Worm (Caenorhabditis elegans) whole organism, mixed stage, embryonic: ENCODE results near the gene T20G5.13.

Experiments used
- M03D4.4 ChIP-seq: sonication (generic microtip); optimal IDR thresholded peaks from 2 replicates; lab custom pipeline; 2017; ENCODE audit warnings: mild to moderate bottlenecking, missing genetic modification characterization, missing compliant biosample characterization
- bed-3 ChIP-seq: fragments of 200-800 bp; sonication (Bioruptor generic); optimal IDR thresholded peaks from 3 replicates; lab custom pipeline; 2018; ENCODE audit warnings: mild to moderate bottlenecking, missing genetic modification characterization, moderate library complexity, missing compliant biosample characterization
- blmp-1 ChIP-seq: fragments of 150-350 bp; optimal IDR thresholded peaks from 2 replicates; lab custom pipeline; 2014; ENCODE audit warnings: missing biosample characterization, missing genetic modification characterization
- ceh-39 ChIP-seq: fragments of 150-350 bp; optimal IDR thresholded peaks from 2 replicates; lab custom pipeline; 2014; ENCODE audit warnings: missing biosample characterization, missing genetic modification characterization
- ceh-43 ChIP-seq: fragments of 200-800 bp; sonication (Bioruptor generic); optimal IDR thresholded peaks from 2 replicates; lab custom pipeline; 2018; ENCODE audit warnings: mild to moderate bottlenecking, missing genetic modification characterization, moderate library complexity, missing compliant biosample characterization
- ceh-83 ChIP-seq: fragments of 200-800 bp; sonication (Bioruptor generic); optimal IDR thresholded peaks from 2 replicates; lab custom pipeline; 2018; ENCODE audit warnings: mild to moderate bottlenecking, missing genetic modification characterization, missing compliant biosample characterization
- ces-1 ChIP-seq: fragments of 150-350 bp; optimal IDR thresholded peaks from 2 replicates; lab custom pipeline; 2014; ENCODE audit warnings: missing biosample characterization, missing genetic modification reagents, missing genetic modification characterization
- cnd-1 ChIP-seq: fragments of 200-800 bp; sonication (Bioruptor generic); optimal IDR thresholded peaks from 2 replicates; lab custom pipeline; 2018; ENCODE audit warnings: mild to moderate bottlenecking, missing genetic modification characterization, missing compliant biosample characterization
- drap-1 ChIP-seq: fragments of 200-800 bp; sonication (Bioruptor generic); optimal IDR thresholded peaks from 3 replicates; lab custom pipeline; 2018; ENCODE audit warnings: mild to moderate bottlenecking, missing genetic modification characterization, missing compliant biosample characterization
- elt-1 ChIP-seq: sonication (generic microtip); optimal IDR thresholded peaks from 2 replicates; lab custom pipeline; 2017; ENCODE audit warnings: missing genetic modification characterization, mild to moderate bottlenecking, missing compliant biosample characterization, antibody characterized with exemption, moderate library complexity, borderline replicate concordance; ENCODE audit not compliant: insufficient read depth
- elt-3 ChIP-seq: fragments of 150-350 bp; optimal IDR thresholded peaks from 2 replicates; lab custom pipeline; 2014; ENCODE audit warnings: missing biosample characterization, missing genetic modification characterization
- flh-1 ChIP-seq: fragments of 200-800 bp; sonication (Bioruptor generic); optimal IDR thresholded peaks from 2 replicates; lab custom pipeline; 2018; ENCODE audit warnings: mild to moderate bottlenecking, missing genetic modification characterization, moderate library complexity, missing compliant biosample characterization
- ham-2 ChIP-seq: fragments of 200-800 bp; sonication (Bioruptor generic); optimal IDR thresholded peaks from 2 replicates; lab custom pipeline; 2018; ENCODE audit warnings: mild to moderate bottlenecking, missing genetic modification characterization, missing compliant biosample characterization
- hlh-1 ChIP-seq: fragments of 150-350 bp; optimal IDR thresholded peaks from 2 replicates; lab custom pipeline; 2014; ENCODE audit warnings: missing biosample characterization, missing genetic modification reagents, missing genetic modification characterization
- lin-13 ChIP-seq: fragments of 150-350 bp; optimal IDR thresholded peaks from 2 replicates; lab custom pipeline; 2014; ENCODE audit warnings: missing biosample characterization, missing genetic modification characterization
- lin-32 ChIP-seq: fragments of 200-800 bp; sonication (Bioruptor generic); optimal IDR thresholded peaks from 2 replicates; lab custom pipeline; 2018; ENCODE audit warnings: mild to moderate bottlenecking, missing genetic modification characterization, missing compliant biosample characterization
- lsy-2 ChIP-seq: fragments of 150-350 bp; optimal IDR thresholded peaks from 2 replicates; lab custom pipeline; 2014; ENCODE audit warnings: missing biosample characterization, missing genetic modification characterization
- mab-5 ChIP-seq: fragments of 150-350 bp; optimal IDR thresholded peaks from 2 replicates; lab custom pipeline; 2014; ENCODE audit warnings: missing biosample characterization, missing genetic modification characterization
- mep-1 ChIP-seq: fragments of 150-350 bp; optimal IDR thresholded peaks from 2 replicates; lab custom pipeline; 2017; ENCODE audit warnings: missing biosample characterization, missing genetic modification reagents, missing genetic modification characterization, inconsistent platforms
- mls-2 ChIP-seq: sonication (generic microtip); optimal IDR thresholded peaks from 2 replicates; lab custom pipeline; 2016; ENCODE audit warnings: mild to moderate bottlenecking, missing genetic modification characterization, moderate library complexity, missing compliant biosample characterization
- nhr-12 ChIP-seq: fragments of 150-350 bp; optimal IDR thresholded peaks from 2 replicates; lab custom pipeline; 2014; ENCODE audit warnings: missing biosample characterization, missing genetic modification characterization
- nhr-2 ChIP-seq: fragments of 150-350 bp; optimal IDR thresholded peaks from 2 replicates; lab custom pipeline; 2014; ENCODE audit warnings: missing biosample characterization, missing genetic modification characterization
- nhr-237 ChIP-seq: fragments of 150-350 bp; optimal IDR thresholded peaks from 2 replicates; lab custom pipeline; 2014; ENCODE audit warnings: missing biosample characterization, missing genetic modification characterization
- nhr-28 ChIP-seq: fragments of 150-350 bp; optimal IDR thresholded peaks from 2 replicates; lab custom pipeline; 2014; ENCODE audit warnings: missing biosample characterization, missing genetic modification characterization
- pha-4 ChIP-seq: fragments of 150-350 bp; optimal IDR thresholded peaks from 2 replicates; lab custom pipeline; 2018; ENCODE audit warnings: missing biosample characterization, missing genetic modification reagents, missing genetic modification characterization
- sem-2 ChIP-seq: fragments of 200-800 bp; sonication (Bioruptor generic); optimal IDR thresholded peaks from 2 replicates; lab custom pipeline; 2018; ENCODE audit warnings: mild to moderate bottlenecking, missing genetic modification characterization, missing compliant biosample characterization
- snpc-4 ChIP-seq: fragments of 150-350 bp; optimal IDR thresholded peaks from 2 replicates; lab custom pipeline; 2014; ENCODE audit warnings: missing biosample characterization, missing genetic modification characterization
- sptf-1 ChIP-seq: sonication (generic microtip); optimal IDR thresholded peaks from 2 replicates; lab custom pipeline; 2017; ENCODE audit warnings: mild to moderate bottlenecking, missing genetic modification characterization, moderate library complexity, missing compliant biosample characterization
- tbx-8 ChIP-seq: fragments of 200-800 bp; sonication (Bioruptor generic); optimal IDR thresholded peaks from 2 replicates; lab custom pipeline; 2018; ENCODE audit warnings: mild to moderate bottlenecking, missing genetic modification characterization, moderate library complexity, missing compliant biosample characterization
- unc-120 ChIP-seq: sonication (generic microtip); optimal IDR thresholded peaks from 2 replicates; lab custom pipeline; 2017; ENCODE audit warnings: missing genetic modification characterization, missing compliant biosample characterization; ENCODE audit not compliant: poor library complexity, severe bottlenecking
- unc-39 ChIP-seq: fragments of 150-350 bp; optimal IDR thresholded peaks from 2 replicates; lab custom pipeline; 2014; ENCODE audit warnings: missing biosample characterization, missing genetic modification characterization
- unc-62 ChIP-seq: fragments of 150-350 bp; optimal IDR thresholded peaks from 2 replicates; lab custom pipeline; 2014; ENCODE audit warnings: missing biosample characterization, missing genetic modification reagents, missing genetic modification characterization
- zip-8 ChIP-seq: fragments of 150-350 bp; optimal IDR thresholded peaks from 2 replicates; lab custom pipeline; 2014; ENCODE audit warnings: missing biosample characterization, missing genetic modification characterization
- ztf-11 ChIP-seq: fragments of 150-350 bp; optimal IDR thresholded peaks from 2 replicates; lab custom pipeline; 2014; ENCODE audit warnings: missing biosample characterization, missing genetic modification characterization

Gene T20G5.13

DNA sequence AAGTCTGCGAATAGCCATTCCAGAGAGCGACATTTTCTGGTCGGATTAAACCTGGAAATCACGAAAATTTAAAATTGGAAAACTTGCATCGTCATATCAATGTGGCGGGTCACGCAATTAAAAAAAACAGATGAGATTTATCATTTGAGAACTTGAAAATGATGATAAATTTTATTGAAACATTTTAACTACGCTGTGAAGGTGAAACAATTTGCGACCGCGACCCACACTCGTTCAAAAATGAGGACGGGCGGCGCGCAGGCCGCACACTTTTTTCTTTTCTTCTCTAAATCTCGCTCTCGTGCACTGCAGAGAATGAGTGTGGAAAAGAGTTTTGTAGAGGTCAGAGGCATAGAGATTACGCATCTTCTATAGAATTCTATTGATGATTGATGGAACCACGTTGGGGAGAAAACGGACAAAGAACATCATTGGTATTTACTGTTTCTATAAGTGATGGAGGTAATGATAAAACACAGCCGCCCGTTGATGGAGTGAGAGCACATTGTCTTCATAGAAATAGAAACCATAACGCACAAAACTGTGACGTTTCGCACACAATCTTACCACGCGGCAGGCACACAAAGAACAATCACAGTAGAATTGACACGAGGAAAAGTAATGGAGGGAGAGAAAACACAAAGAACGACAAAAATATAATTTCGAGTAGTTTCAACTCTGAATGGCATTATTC lies 15.6 kb upstream of the T20G5.13 start, which contains the start of gene cts-1:
TSS of gene cts-1 (minus strand) at position 51 of the 694 bp plus-strand sequence.
- peak; percentile 40 for TF ChIP-seq sptf-1 (tag; lab: Kevin White, UChicago)
- no peak for TF ChIP-seq snpc-4 (tag; lab: Kevin White, UChicago)
- no peak for TF ChIP-seq drap-1 (GFP tag; lab: Kevin White, UChicago)
- peak; percentile 2 for TF ChIP-seq lin-13 (tag; lab: Kevin White, UChicago)
- TF ChIP-seq mab-5, result no peak
- TF ChIP-seq M03D4.4 (tag; lab: Kevin White, UChicago), result peak; percentile 42
- TF ChIP-seq ham-2 (GFP tag; lab: Kevin White, UChicago), result no peak
- no peak for TF ChIP-seq mls-2 (tag; lab: Kevin White, UChicago)
- peak; percentile 53 for TF ChIP-seq unc-62 (GFP tag; lab: Kevin White, UChicago)
- peak; percentile 23 for TF ChIP-seq ces-1
- no peak for TF ChIP-seq ceh-43 (GFP tag; lab: Kevin White, UChicago)
- peak; percentile 23 for TF ChIP-seq hlh-1 (tag; lab: Kevin White, UChicago)
- TF ChIP-seq lsy-2 (tag; lab: Kevin White, UChicago), result peak; percentile 76
- TF ChIP-seq pha-4 (tag; lab: Kevin White, UChicago), result no peak
- TF ChIP-seq mep-1 (tag; lab: Kevin White, UChicago), result peak; percentile 49
- TF ChIP-seq unc-120, result peak; percentile 58
- no peak for TF ChIP-seq sem-2 (GFP tag; lab: Kevin White, UChicago)
- TF ChIP-seq nhr-28, result no peak
- TF ChIP-seq flh-1, result no peak
- TF ChIP-seq nhr-237, result peak; percentile 46

DNA sequence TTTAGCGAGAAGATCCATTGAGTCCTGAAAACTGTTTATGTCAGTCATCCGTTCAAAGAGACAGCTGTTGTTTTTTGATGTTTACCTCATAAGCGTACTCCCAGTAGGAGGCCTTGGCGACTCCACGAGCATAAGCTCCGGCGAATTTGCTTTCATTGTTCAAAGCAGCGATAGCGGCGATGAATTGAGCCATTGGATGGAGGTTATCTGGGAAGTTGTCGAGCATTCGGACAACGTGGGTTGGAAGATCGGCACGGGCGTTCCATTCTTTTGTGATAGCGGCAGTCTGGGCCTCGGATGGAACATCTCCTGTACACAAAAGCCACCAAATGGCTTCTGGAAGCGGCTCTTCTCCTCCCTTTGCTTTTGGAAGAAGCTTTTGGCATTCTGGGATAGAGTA lies 14.7 kb upstream of the T20G5.13 start:
- TF ChIP-seq pha-4 (tag; lab: Kevin White, UChicago), result no peak
- no peak for TF ChIP-seq mab-5
- TF ChIP-seq lsy-2 (tag; lab: Kevin White, UChicago), result no peak
- no peak for TF ChIP-seq cnd-1
- no peak for TF ChIP-seq blmp-1 (tag; lab: Kevin White, UChicago)
- TF ChIP-seq unc-62 (GFP tag; lab: Kevin White, UChicago), result no peak
- no peak for TF ChIP-seq nhr-12 (tag; lab: Kevin White, UChicago)
- TF ChIP-seq mep-1 (tag; lab: Kevin White, UChicago), result no peak
- no peak for TF ChIP-seq ham-2 (GFP tag; lab: Kevin White, UChicago)
- no peak for TF ChIP-seq mls-2 (tag; lab: Kevin White, UChicago)
- TF ChIP-seq ceh-83 (GFP tag; lab: Kevin White, UChicago), result no peak
- no peak for TF ChIP-seq ztf-11 (tag; lab: Kevin White, UChicago)
- TF ChIP-seq bed-3 (GFP tag; lab: Kevin White, UChicago), result no peak
- no peak for TF ChIP-seq zip-8 (tag; lab: Kevin White, UChicago)
- no peak for TF ChIP-seq ceh-43 (GFP tag; lab: Kevin White, UChicago)
- no peak for TF ChIP-seq M03D4.4 (tag; lab: Kevin White, UChicago)
- no peak for TF ChIP-seq nhr-237
- TF ChIP-seq ceh-39 (tag; lab: Kevin White, UChicago), result no peak
- no peak for TF ChIP-seq unc-39
- TF ChIP-seq hlh-1 (tag; lab: Kevin White, UChicago), result no peak

DNA sequence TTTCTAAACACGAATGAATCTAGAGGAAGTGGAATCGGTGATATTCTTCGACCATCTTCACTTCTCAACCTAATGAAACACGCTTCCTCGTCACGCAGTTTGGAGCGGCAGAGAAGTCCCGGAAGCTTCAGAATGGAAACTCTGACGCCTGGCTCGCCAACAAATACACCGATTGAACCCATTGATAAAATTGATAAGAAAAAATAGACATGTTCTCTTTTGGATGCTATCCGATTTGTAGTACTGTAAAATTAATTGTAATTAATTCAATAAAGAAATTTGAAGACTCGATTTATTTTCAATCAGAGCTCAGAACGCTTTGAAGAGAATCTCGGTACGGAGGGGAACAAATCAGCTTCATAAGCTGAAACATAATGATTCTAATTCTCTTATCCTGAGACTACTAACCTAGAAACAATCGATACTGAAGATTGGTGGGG lies 13.4 kb upstream of the T20G5.13 start:
- no peak for TF ChIP-seq ham-2 (GFP tag; lab: Kevin White, UChicago)
- no peak for TF ChIP-seq snpc-4 (tag; lab: Kevin White, UChicago)
- no peak for TF ChIP-seq lsy-2 (tag; lab: Kevin White, UChicago)
- no peak for TF ChIP-seq lin-32 (GFP tag; lab: Kevin White, UChicago)
- TF ChIP-seq nhr-12 (tag; lab: Kevin White, UChicago), result no peak
- no peak for TF ChIP-seq pha-4 (tag; lab: Kevin White, UChicago)
- no peak for TF ChIP-seq mab-5
- no peak for TF ChIP-seq nhr-2
- TF ChIP-seq zip-8 (tag; lab: Kevin White, UChicago), result no peak
- no peak for TF ChIP-seq bed-3 (GFP tag; lab: Kevin White, UChicago)
- no peak for TF ChIP-seq lin-13 (tag; lab: Kevin White, UChicago)
- TF ChIP-seq ceh-39 (tag; lab: Kevin White, UChicago), result no peak
- no peak for TF ChIP-seq M03D4.4 (tag; lab: Kevin White, UChicago)
- no peak for TF ChIP-seq mep-1 (tag; lab: Kevin White, UChicago)
- no peak for TF ChIP-seq ceh-43 (GFP tag; lab: Kevin White, UChicago)
- no peak for TF ChIP-seq tbx-8
- no peak for TF ChIP-seq nhr-237
- no peak for TF ChIP-seq elt-1
- TF ChIP-seq flh-1, result no peak
- no peak for TF ChIP-seq elt-3 (tag; lab: Kevin White, UChicago)
